Fruit fly (Drosophila melanogaster): ENCODE measurements around the gene hth.

hth gene

DNA sequence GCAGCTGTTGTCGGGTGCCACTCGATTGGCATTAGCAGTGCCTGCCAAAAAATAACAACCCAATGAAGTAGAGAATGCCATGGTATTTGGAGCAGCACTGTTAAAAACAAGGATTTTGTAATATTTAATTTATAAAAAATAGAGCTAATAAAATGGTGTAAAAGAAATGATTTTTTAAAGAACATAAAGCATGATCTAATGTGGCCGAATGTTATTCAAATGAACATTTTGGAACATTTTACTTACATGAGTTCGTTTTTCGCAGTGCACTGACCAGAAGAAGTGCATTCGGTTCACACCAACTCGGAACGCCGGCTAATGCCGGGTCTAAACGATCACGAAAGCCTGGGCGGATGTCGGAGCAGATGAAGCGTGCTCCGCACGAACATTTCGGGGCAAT is 132.6 kb downstream of the hth start (continued):
- no peak for TF ChIP-seq cas (GFP tag; IDR thresholded peaks at IDR 0.05)
- no peak for TF ChIP-seq CHES-1-like (GFP tag; optimal IDR thresholded peaks at IDR 0.05)
- no peak for TF ChIP-seq CG9932 (GFP tag; IDR thresholded peaks at IDR 0.05)
- TF ChIP-seq sens-2 (GFP tag; IDR thresholded peaks at IDR 0.05) = no peak
- no peak for TF ChIP-seq CG12659 (GFP tag; optimal IDR thresholded peaks at IDR 0.05)
- no peak for TF ChIP-seq gfzf (GFP tag; optimal IDR thresholded peaks at IDR 0.05)
- no peak for TF ChIP-seq CG18619 (GFP tag; optimal IDR thresholded peaks at IDR 0.05)
- TF ChIP-seq CG7839 (tag; optimal IDR thresholded peaks at IDR 0.05) = peak; percentile 25
- no peak for TF ChIP-seq CG12071 (GFP tag; optimal IDR thresholded peaks at IDR 0.05)
- no peak for TF ChIP-seq Fer1 (GFP tag; optimal IDR thresholded peaks at IDR 0.05)
- TF ChIP-seq NFAT (GFP tag; IDR thresholded peaks at IDR 0.05) = no peak
- no peak for TF ChIP-seq CG17568 (GFP tag; optimal IDR thresholded peaks at IDR 0.05)
- no peak for TF ChIP-seq CG17802 (tag; optimal IDR thresholded peaks at IDR 0.05)
- no peak for TF ChIP-seq bigmax (GFP tag; optimal IDR thresholded peaks at IDR 0.05)
- TF ChIP-seq CG32772 (GFP tag; IDR thresholded peaks at IDR 0.05) = no peak
- no peak for TF ChIP-seq gsb (GFP tag; IDR thresholded peaks at IDR 0.05)
- peak in 1 of 2 experiments; percentile 16 for TF ChIP-seq chif (GFP tag; optimal IDR thresholded peaks at IDR 0.05)
- TF ChIP-seq CG17361 (GFP tag; IDR thresholded peaks at IDR 0.05) = 0 out of 3 replicates have a peak, but pooled peaks have one; percentile 25
- peak; percentile 42 for TF ChIP-seq CG10979 (tag; optimal IDR thresholded peaks at IDR 0.05)
- TF ChIP-seq CG14014 (GFP tag; IDR thresholded peaks at IDR 0.05) = no peak
- no peak for TF ChIP-seq bcd (GFP tag; optimal IDR thresholded peaks at IDR 0.05)
- peak; percentile 64 for TF ChIP-seq Xrp1 (GFP tag; IDR thresholded peaks at IDR 0.05)
- TF ChIP-seq Hr78 (GFP tag; optimal IDR thresholded peaks at IDR 0.05) = no peak
- no peak for TF ChIP-seq B-H2 (GFP tag; optimal IDR thresholded peaks at IDR 0.05)
- TF ChIP-seq CG10147 (GFP tag; optimal IDR thresholded peaks at IDR 0.05) = no peak
- TF ChIP-seq CG30431 (GFP tag; optimal IDR thresholded peaks at IDR 0.05) = no peak
- TF ChIP-seq CG12236 (GFP tag; optimal IDR thresholded peaks at IDR 0.05) = no peak
- TF ChIP-seq bowl (GFP tag; IDR thresholded peaks at IDR 0.05) = no peak
- peak; percentile 15 for TF ChIP-seq CG30403 (GFP tag; optimal IDR thresholded peaks at IDR 0.05)
- no peak for TF ChIP-seq CG11085 (GFP tag; IDR thresholded peaks at IDR 0.05)
- TF ChIP-seq crol (GFP tag; IDR thresholded peaks at IDR 0.05) = no peak
- TF ChIP-seq CG10654 (GFP tag; optimal IDR thresholded peaks at IDR 0.05) = no peak
- no peak for TF ChIP-seq Ets97D (GFP tag; optimal IDR thresholded peaks at IDR 0.05)
- no peak for TF ChIP-seq pb (GFP tag; optimal IDR thresholded peaks at IDR 0.05)
- TF ChIP-seq Atf6 (GFP tag; IDR thresholded peaks at IDR 0.05) = no peak
- no peak for TF ChIP-seq CG3065 (GFP tag; optimal IDR thresholded peaks at IDR 0.05)
- TF ChIP-seq wor (GFP tag; IDR thresholded peaks at IDR 0.05) = no peak
- TF ChIP-seq CG15696 (tag; optimal IDR thresholded peaks at IDR 0.05) = peak; percentile 20
- TF ChIP-seq Drgx (GFP tag; IDR thresholded peaks at IDR 0.05) = no peak
- TF ChIP-seq fru (optimal IDR thresholded peaks at IDR 0.05) = no peak
- no peak for TF ChIP-seq CG17912 (GFP tag; optimal IDR thresholded peaks at IDR 0.05)
- no peak for TF ChIP-seq luna (GFP tag; optimal IDR thresholded peaks at IDR 0.05)
- TF ChIP-seq HmgZ (tag; optimal IDR thresholded peaks at IDR 0.05) = no peak
- no peak for TF ChIP-seq Hr3 (GFP tag; optimal IDR thresholded peaks at IDR 0.05)
- no peak for TF ChIP-seq CG2116 (GFP tag; optimal IDR thresholded peaks at IDR 0.05)
- TF ChIP-seq en (GFP tag; optimal IDR thresholded peaks at IDR 0.05) = no peak
- TF ChIP-seq lbe (GFP tag; optimal IDR thresholded peaks at IDR 0.05) = no peak
- no peak for TF ChIP-seq fd3F (GFP tag; optimal IDR thresholded peaks at IDR 0.05)
- TF ChIP-seq CG6272 (GFP tag; IDR thresholded peaks at IDR 0.05) = no peak
- no peak for TF ChIP-seq slou (GFP tag; optimal IDR thresholded peaks at IDR 0.05)
- no peak for TF ChIP-seq scrt (GFP tag; optimal IDR thresholded peaks at IDR 0.05)
- no peak for TF ChIP-seq CG15073 (GFP tag; optimal IDR thresholded peaks at IDR 0.05)
- no peak for TF ChIP-seq sna (GFP tag; IDR thresholded peaks at IDR 0.05; ENCODE audit: partially characterized antibody)

Data from whole organism, embryonic.